Fruit fly (Drosophila melanogaster) whole organism, embryonic: ENCODE data around the gene CG13894.

Experiments used
- Asciz ChIP-seq: fragments of 200-800 bp; sonication (Bioruptor generic); optimal IDR thresholded peaks from 2 replicates; lab custom pipeline; 2017; ENCODE audit warnings: missing biosample characterization, mild to moderate bottlenecking, missing genetic modification characterization, missing genetic modification reagents
- C15 ChIP-seq: fragments of 200-800 bp; sonication (Bioruptor generic); IDR thresholded peaks from 3 replicates; pipeline ENCODE4 v1.3.6; 2022; ENCODE audit warnings: missing biosample characterization, missing genetic modification characterization
- CG10267 ChIP-seq: fragments of 200-800 bp; sonication (Bioruptor generic); optimal IDR thresholded peaks from 2 replicates; lab custom pipeline; 2018; ENCODE audit warnings: missing biosample characterization, mild to moderate bottlenecking, missing genetic modification characterization, moderate library complexity
- CG10431 ChIP-seq: fragments of 200-800 bp; sonication (Bioruptor generic); optimal IDR thresholded peaks from 3 replicates; lab custom pipeline; 2018; ENCODE audit warnings: missing biosample characterization, mild to moderate bottlenecking, missing genetic modification characterization
- CG10979 ChIP-seq: fragments of 200-800 bp; sonication (Bioruptor generic); optimal IDR thresholded peaks from 2 replicates; lab custom pipeline; 2018; ENCODE audit warnings: missing biosample characterization, mild to moderate bottlenecking, missing genetic modification characterization, moderate library complexity
- CG11093 ChIP-seq: fragments of 200-800 bp; sonication (Bioruptor generic); IDR thresholded peaks from 3 replicates; pipeline ENCODE4 v1.3.6; 2022; ENCODE audit warnings: missing biosample characterization, missing genetic modification characterization
- CG13775 ChIP-seq: fragments of 200-800 bp; sonication (Bioruptor generic); optimal IDR thresholded peaks from 3 replicates; lab custom pipeline; 2017; ENCODE audit warnings: missing biosample characterization, mild to moderate bottlenecking, missing genetic modification characterization
- CG14441 ChIP-seq: fragments of 200-800 bp; sonication (Bioruptor generic); IDR thresholded peaks from 2 replicates; pipeline ENCODE4 v1.3.6; 2022; ENCODE audit warnings: missing biosample characterization, missing genetic modification characterization
- CG15269 ChIP-seq: fragments of 200-800 bp; sonication (Bioruptor generic); optimal IDR thresholded peaks from 2 replicates; lab custom pipeline; 2018; ENCODE audit warnings: missing biosample characterization, mild to moderate bottlenecking, missing genetic modification characterization, moderate library complexity
- CG15479 ChIP-seq: fragments of 200-800 bp; sonication (Bioruptor generic); optimal IDR thresholded peaks from 3 replicates; lab custom pipeline; 2019; ENCODE audit warnings: missing biosample characterization, mild to moderate bottlenecking, missing genetic modification characterization, moderate library complexity
- CG1603 ChIP-seq: fragments of 200-800 bp; sonication (Bioruptor generic); optimal IDR thresholded peaks from 2 replicates; lab custom pipeline; 2019; ENCODE audit warnings: missing biosample characterization, mild to moderate bottlenecking, missing genetic modification characterization, moderate library complexity
- CG16779 ChIP-seq: fragments of 200-800 bp; sonication (Bioruptor generic); IDR thresholded peaks from 2 replicates; pipeline ENCODE4 v1.3.6; 2022; ENCODE audit warnings: missing biosample characterization, missing genetic modification characterization
- CG17385 ChIP-seq: fragments of 200-800 bp; sonication (Bioruptor generic); optimal IDR thresholded peaks from 3 replicates; lab custom pipeline; 2018; ENCODE audit warnings: missing biosample characterization, mild to moderate bottlenecking, missing genetic modification characterization
- CG17612 ChIP-seq: fragments of 200-800 bp; sonication (Bioruptor generic); IDR thresholded peaks from 2 replicates; pipeline ENCODE4 v1.3.6; 2022; ENCODE audit warnings: missing biosample characterization, missing genetic modification characterization
- CG17912 ChIP-seq: fragments of 200-800 bp; sonication (Bioruptor generic); optimal IDR thresholded peaks from 2 replicates; lab custom pipeline; 2018; ENCODE audit warnings: missing biosample characterization, mild to moderate bottlenecking, missing genetic modification characterization
- CG1792 ChIP-seq: fragments of 200-800 bp; sonication (Bioruptor generic); optimal IDR thresholded peaks from 2 replicates; lab custom pipeline; 2016; ENCODE audit warnings: missing biosample characterization, missing genetic modification characterization
- CG2202 ChIP-seq: fragments of 200-800 bp; sonication (Bioruptor generic); optimal IDR thresholded peaks from 2 replicates; lab custom pipeline; 2018; ENCODE audit warnings: missing biosample characterization, mild to moderate bottlenecking, missing genetic modification characterization
- CG33213 ChIP-seq: fragments of 200-800 bp; sonication (Bioruptor generic); optimal IDR thresholded peaks from 3 replicates; lab custom pipeline; 2016; ENCODE audit warnings: missing biosample characterization, missing genetic modification characterization
- CG34224 ChIP-seq: fragments of 200-800 bp; sonication (Bioruptor generic); IDR thresholded peaks from 3 replicates; pipeline ENCODE4 v1.3.6; 2022; ENCODE audit warnings: missing biosample characterization, missing genetic modification characterization; ENCODE audit not compliant: partially characterized antibody
- CG3726 ChIP-seq: fragments of 200-800 bp; sonication (Bioruptor generic); IDR thresholded peaks from 3 replicates; pipeline ENCODE4, ENCODE4 v1.3.6; 2022; ENCODE audit warnings: missing biosample characterization, missing genetic modification characterization
- CG7839 ChIP-seq: fragments of 200-800 bp; sonication (Bioruptor generic); optimal IDR thresholded peaks from 3 replicates; lab custom pipeline; 2018; ENCODE audit warnings: missing biosample characterization, mild to moderate bottlenecking, missing genetic modification characterization, moderate library complexity
- CG9727 ChIP-seq: fragments of 200-800 bp; sonication (Bioruptor generic); optimal IDR thresholded peaks from 3 replicates; lab custom pipeline; 2017; ENCODE audit warnings: missing biosample characterization, mild to moderate bottlenecking, missing genetic modification characterization
- CoRest ChIP-seq: fragments of 200-800 bp; sonication (Bioruptor generic); optimal IDR thresholded peaks from 3 replicates; lab custom pipeline; 2018; ENCODE audit warnings: missing biosample characterization, mild to moderate bottlenecking, missing genetic modification characterization, moderate library complexity
- Dek ChIP-seq: fragments of 200-800 bp; sonication (Bioruptor generic); optimal IDR thresholded peaks from 3 replicates; lab custom pipeline; 2019; ENCODE audit warnings: missing biosample characterization, mild to moderate bottlenecking, missing genetic modification characterization, moderate library complexity
- E2f1 ChIP-seq: fragments of 200-800 bp; sonication (Bioruptor generic); IDR thresholded peaks from 2 replicates; pipeline ENCODE4 v1.3.6; 2022; ENCODE audit warnings: missing biosample characterization, missing genetic modification characterization
- Fer1 ChIP-seq: fragments of 200-800 bp; sonication (Bioruptor generic); optimal IDR thresholded peaks from 2 replicates; lab custom pipeline; 2017; ENCODE audit warnings: missing biosample characterization, mild to moderate bottlenecking, missing genetic modification characterization
- GATAe ChIP-seq: fragments of 200-800 bp; sonication (Bioruptor generic); conservative IDR thresholded peaks from 2 replicates; pipeline ENCODE4 v1.3.6; 2022; ENCODE audit warnings: missing biosample characterization, missing genetic modification characterization
- HLH3B ChIP-seq: fragments of 200-800 bp; sonication (Bioruptor generic); IDR thresholded peaks from 2 replicates; pipeline ENCODE4 v1.3.6; 2022; ENCODE audit warnings: missing biosample characterization, missing genetic modification characterization
- HLH54F ChIP-seq: fragments of 200-800 bp; sonication (Bioruptor generic); optimal IDR thresholded peaks from 3 replicates; lab custom pipeline; 2016; ENCODE audit warnings: missing biosample characterization, missing genetic modification characterization
- Kr ChIP-seq: fragments of 200-800 bp; sonication (Bioruptor generic); optimal IDR thresholded peaks from 2 replicates; lab custom pipeline; 2017; ENCODE audit warnings: missing biosample characterization, mild to moderate bottlenecking, missing genetic modification characterization
- Optix ChIP-seq: fragments of 200-800 bp; sonication (Bioruptor generic); IDR thresholded peaks from 3 replicates; pipeline ENCODE4 v1.3.6; 2022; ENCODE audit warnings: missing biosample characterization, missing genetic modification characterization
- cato ChIP-seq: fragments of 200-800 bp; sonication (Bioruptor generic); optimal IDR thresholded peaks from 2 replicates; lab custom pipeline; 2016; ENCODE audit warnings: missing biosample characterization, missing genetic modification characterization, borderline replicate concordance
- chif ChIP-seq, 2 experiments: fragments of 200-800 bp; sonication (Bioruptor generic); optimal IDR thresholded peaks; 3 replicates each; lab custom pipeline; 2016; ENCODE audit warnings: missing biosample characterization in 2 of 2, missing genetic modification characterization in 2 of 2
- chm ChIP-seq: fragments of 200-800 bp; sonication (Bioruptor generic); IDR thresholded peaks from 2 replicates; pipeline ENCODE4 v1.3.6; 2022; ENCODE audit warnings: missing biosample characterization, missing genetic modification characterization
- fd96Cb ChIP-seq: fragments of 200-800 bp; sonication (Bioruptor generic); optimal IDR thresholded peaks from 2 replicates; lab custom pipeline; 2018; ENCODE audit warnings: missing biosample characterization, mild to moderate bottlenecking, missing genetic modification characterization, moderate library complexity
- gro ChIP-seq: fragments of 200-800 bp; sonication (Bioruptor generic); optimal IDR thresholded peaks from 2 replicates; lab custom pipeline; 2016; ENCODE audit warnings: missing biosample characterization, missing genetic modification characterization
- hb ChIP-seq: fragments of 200-800 bp; sonication (Bioruptor generic); IDR thresholded peaks from 3 replicates; pipeline ENCODE4 v1.3.6; 2022; ENCODE audit warnings: missing biosample characterization, missing genetic modification characterization; ENCODE audit not compliant: partially characterized antibody
- hkb ChIP-seq, 2 experiments: fragments of 200-800 bp in 1 of 2; fragments of >200 bp in 1 of 2; sonication (Bioruptor generic) in 1 of 2; IDR thresholded peaks in 1 of 2; optimal IDR thresholded peaks in 1 of 2; 2 replicates each; pipeline versions ENCODE4 v1.3.6 to Lab custom; 2017 to 2022; ENCODE audit warnings: missing biosample characterization in 1 of 2, missing genetic modification characterization in 1 of 2
- inv ChIP-seq: fragments of 200-800 bp; sonication (Bioruptor generic); IDR thresholded peaks from 2 replicates; pipeline ENCODE4 v1.3.6; 2022; ENCODE audit warnings: missing biosample characterization, missing genetic modification characterization; ENCODE audit not compliant: partially characterized antibody
- ken ChIP-seq: fragments of 200-800 bp; sonication (Bioruptor generic); IDR thresholded peaks from 3 replicates; pipeline ENCODE4 v1.3.6; 2022; ENCODE audit warnings: missing biosample characterization, missing genetic modification characterization
- lab ChIP-seq: fragments of 200-800 bp; sonication (Bioruptor generic); optimal IDR thresholded peaks from 3 replicates; lab custom pipeline; 2017; ENCODE audit warnings: missing biosample characterization, missing genetic modification characterization, mild to moderate bottlenecking, moderate library complexity, missing genetic modification reagents
- org-1 ChIP-seq: fragments of 200-800 bp; sonication (Bioruptor generic); optimal IDR thresholded peaks from 2 replicates; lab custom pipeline; 2017; ENCODE audit warnings: missing biosample characterization, missing genetic modification characterization
- run ChIP-seq: fragments of 200-800 bp; sonication (Bioruptor generic); optimal IDR thresholded peaks from 3 replicates; lab custom pipeline; 2018; ENCODE audit warnings: missing biosample characterization, mild to moderate bottlenecking, missing genetic modification characterization
- scrt ChIP-seq: fragments of 200-800 bp; sonication (Bioruptor generic); optimal IDR thresholded peaks from 2 replicates; lab custom pipeline; 2018; ENCODE audit warnings: missing biosample characterization, mild to moderate bottlenecking, missing genetic modification characterization, moderate library complexity
- shn ChIP-seq: fragments of 200-800 bp; sonication (Bioruptor generic); optimal IDR thresholded peaks from 3 replicates; lab custom pipeline; 2016; ENCODE audit warnings: missing biosample characterization, missing genetic modification characterization
- sisA ChIP-seq: fragments of 200-800 bp; sonication (Bioruptor generic); IDR thresholded peaks from 2 replicates; pipeline ENCODE4 v1.3.6; 2022; ENCODE audit warnings: missing biosample characterization, missing genetic modification characterization
- tap ChIP-seq: fragments of 200-800 bp; optimal IDR thresholded peaks from 3 replicates; lab custom pipeline; 2019; ENCODE audit warnings: missing biosample characterization, mild to moderate bottlenecking, missing genetic modification characterization, moderate library complexity
- toy ChIP-seq: fragments of 200-800 bp; sonication (Bioruptor generic); IDR thresholded peaks from 2 replicates; pipeline ENCODE4 v1.3.6; 2022; ENCODE audit warnings: missing biosample characterization, missing genetic modification characterization
- trh ChIP-seq: fragments of 200-800 bp; sonication (Bioruptor generic); optimal IDR thresholded peaks from 2 replicates; lab custom pipeline; 2016; ENCODE audit warnings: missing biosample characterization, missing genetic modification characterization
- unpg ChIP-seq: fragments of 200-800 bp; sonication (Bioruptor generic); optimal IDR thresholded peaks from 3 replicates; lab custom pipeline; 2018; ENCODE audit warnings: missing biosample characterization, mild to moderate bottlenecking, missing genetic modification characterization, moderate library complexity

Gene CG13894

DNA sequence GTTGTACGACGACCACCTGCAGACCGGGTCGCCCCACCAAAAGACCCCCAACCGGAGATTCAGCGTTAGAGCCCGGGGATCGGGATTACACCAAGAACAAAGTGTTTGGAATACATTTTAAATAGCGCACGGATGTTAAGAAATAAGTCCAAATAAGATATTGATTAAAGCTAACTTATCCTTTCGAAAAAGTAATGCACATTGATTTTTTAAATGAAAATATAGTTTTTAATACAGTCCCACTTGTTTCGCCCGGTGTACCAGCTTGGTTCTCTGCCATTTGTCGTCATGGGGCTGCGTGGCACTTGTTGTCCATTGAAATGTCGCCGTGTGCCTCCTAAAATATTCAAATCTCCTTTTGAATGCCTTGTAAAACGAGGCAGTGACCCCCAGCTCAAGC, 22.1 kb upstream of the CG13894 start (continued):
- no peak for TF ChIP-seq lab (GFP tag; lab: Kevin White, UChicago)
- no peak for TF ChIP-seq scrt (GFP tag; lab: Kevin White, UChicago)
- no peak for TF ChIP-seq CG15269 (tag; lab: Kevin White, UChicago)
- peak; percentile 35 for TF ChIP-seq org-1
- TF ChIP-seq CG17385 (GFP tag; lab: Kevin White, UChicago) = peak; percentile 4
- TF ChIP-seq CG10267 (tag; lab: Kevin White, UChicago) = peak; percentile 38
- TF ChIP-seq CG33213 = no peak
- TF ChIP-seq hkb (optimal IDR thresholded peaks at IDR 0.05; lab: Kevin White, UChicago) = no peak
- 0 out of 2 replicates have a peak, but pooled peaks have one; percentile 30 for TF ChIP-seq hkb (GFP tag; IDR thresholded peaks at IDR 0.05; lab: Robert Waterston, UW)
- no peak for TF ChIP-seq CG1792
- peak; percentile 61 for TF ChIP-seq CG10979 (tag; lab: Kevin White, UChicago)
- no peak for TF ChIP-seq C15
- TF ChIP-seq Fer1 (GFP tag; lab: Kevin White, UChicago) = no peak
- TF ChIP-seq CG34224 (GFP tag; lab: Robert Waterston, UW) = no peak
- no peak for TF ChIP-seq HLH54F (GFP tag; lab: Kevin White, UChicago)
- no peak for TF ChIP-seq CG17612 (GFP tag; lab: Robert Waterston, UW)
- no peak for TF ChIP-seq Asciz
- no peak for TF ChIP-seq CG16779 (GFP tag; lab: Robert Waterston, UW)
- no peak for TF ChIP-seq HLH3B (GFP tag; lab: Robert Waterston, UW)
- no peak for TF ChIP-seq inv
- TF ChIP-seq ken (GFP tag; lab: Robert Waterston, UW) = 0 out of 3 replicates have a peak, but pooled peaks have one; percentile 22
- no peak for TF ChIP-seq CG3726 (GFP tag; lab: Robert Waterston, UW)
- TF ChIP-seq GATAe (GFP tag; lab: Robert Waterston, UW) = no peak
- no peak for TF ChIP-seq shn (GFP tag; lab: Kevin White, UChicago)
- no peak for TF ChIP-seq trh (GFP tag; lab: Kevin White, UChicago)
- TF ChIP-seq CG7839 (tag; lab: Kevin White, UChicago) = peak; percentile 40
- TF ChIP-seq tap (tag; lab: Kevin White, UChicago) = no peak
- peak; percentile 32; the same call in 1 of the 3 replicates for TF ChIP-seq CG11093 (GFP tag; lab: Robert Waterston, UW)
- peak; percentile 13 for TF ChIP-seq CG13775
- no peak for TF ChIP-seq CG2202 (tag; lab: Kevin White, UChicago)
- TF ChIP-seq Kr = no peak
- no peak for TF ChIP-seq CG10431 (GFP tag; lab: Kevin White, UChicago)
- 0 out of 2 replicates have a peak, but pooled peaks have one; percentile 16 for TF ChIP-seq CG14441 (GFP tag; lab: Robert Waterston, UW)
- no peak for TF ChIP-seq toy (GFP tag; lab: Robert Waterston, UW)
- 0 out of 3 replicates have a peak, but pooled peaks have one; percentile 17 for TF ChIP-seq Optix (GFP tag; lab: Robert Waterston, UW)
- peak; percentile 35; the same call in 1 of the 2 replicates for TF ChIP-seq sisA (GFP tag; lab: Robert Waterston, UW)
- no peak for TF ChIP-seq CG15479 (GFP tag; lab: Kevin White, UChicago)
- no peak for TF ChIP-seq gro (GFP tag; lab: Kevin White, UChicago)
- no peak for TF ChIP-seq Dek
- 0 out of 2 replicates have a peak, but pooled peaks have one; percentile 26 for TF ChIP-seq chm
- peak; percentile 29 for TF ChIP-seq CG9727
- peak; percentile 61 for TF ChIP-seq unpg (GFP tag; lab: Kevin White, UChicago)
- peak in 1 of 2 experiments; percentile 35 for TF ChIP-seq chif (GFP tag; optimal IDR thresholded peaks at IDR 0.05; lab: Kevin White, UChicago)
- peak; percentile 6 for TF ChIP-seq CoRest (tag; lab: Kevin White, UChicago)
- no peak for TF ChIP-seq E2f1 (GFP tag; lab: Robert Waterston, UW)
- peak; percentile 83 for TF ChIP-seq CG1603 (tag; lab: Kevin White, UChicago)
- no peak for TF ChIP-seq hb
- peak; percentile 26 for TF ChIP-seq fd96Cb (tag; lab: Kevin White, UChicago)
- no peak for TF ChIP-seq CG17912 (GFP tag; lab: Kevin White, UChicago)
- no peak for TF ChIP-seq cato (GFP tag; lab: Kevin White, UChicago)
- no peak for TF ChIP-seq run (tag; lab: Kevin White, UChicago)
